Fruit fly (Drosophila melanogaster): ENCODE data around the gene PLCXD.

Gene PLCXD

DNA sequence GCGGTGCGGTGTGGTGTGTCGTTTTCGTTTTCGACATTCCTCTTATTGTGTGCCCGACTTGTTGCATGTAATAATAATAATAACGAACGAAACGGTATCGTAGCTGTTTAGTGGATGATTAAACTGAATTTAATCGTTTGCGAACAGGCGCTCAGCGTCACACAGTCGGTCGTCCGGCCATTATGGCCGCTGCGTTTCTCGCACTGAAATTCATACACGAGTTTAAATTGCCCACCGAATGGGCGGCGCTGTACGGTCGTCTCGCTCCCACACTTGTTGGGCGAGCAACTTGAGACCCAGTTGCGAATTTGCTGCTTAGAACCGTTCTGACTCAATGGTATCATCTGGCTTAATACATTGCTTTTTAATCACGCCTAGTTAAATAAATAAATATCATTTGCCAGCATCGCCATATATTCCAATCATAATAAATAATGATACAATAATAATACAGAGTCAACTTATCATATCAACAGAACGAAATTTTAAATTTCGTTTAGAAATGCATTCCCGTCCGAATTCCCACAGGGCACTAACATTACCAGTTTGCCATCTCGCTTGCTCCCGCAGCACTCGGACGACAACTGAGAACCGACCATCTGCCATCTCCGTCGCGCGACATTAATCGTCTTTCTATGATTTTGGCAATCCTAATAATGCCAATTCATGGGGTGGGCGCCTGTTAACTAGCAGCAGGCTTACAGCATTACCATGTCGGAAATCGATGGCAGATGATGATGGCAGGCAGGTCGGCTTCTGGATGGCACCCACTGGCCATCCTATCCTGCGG, 38.1 kb upstream of the PLCXD start (continued):
- peak; percentile 46 to 78 for TF ChIP-seq dl (GFP tag; optimal IDR thresholded peaks at IDR 0.05; ENCODE audit: insufficient read depth in 1 of 2, partially characterized antibody in 2 of 2)

DNA sequence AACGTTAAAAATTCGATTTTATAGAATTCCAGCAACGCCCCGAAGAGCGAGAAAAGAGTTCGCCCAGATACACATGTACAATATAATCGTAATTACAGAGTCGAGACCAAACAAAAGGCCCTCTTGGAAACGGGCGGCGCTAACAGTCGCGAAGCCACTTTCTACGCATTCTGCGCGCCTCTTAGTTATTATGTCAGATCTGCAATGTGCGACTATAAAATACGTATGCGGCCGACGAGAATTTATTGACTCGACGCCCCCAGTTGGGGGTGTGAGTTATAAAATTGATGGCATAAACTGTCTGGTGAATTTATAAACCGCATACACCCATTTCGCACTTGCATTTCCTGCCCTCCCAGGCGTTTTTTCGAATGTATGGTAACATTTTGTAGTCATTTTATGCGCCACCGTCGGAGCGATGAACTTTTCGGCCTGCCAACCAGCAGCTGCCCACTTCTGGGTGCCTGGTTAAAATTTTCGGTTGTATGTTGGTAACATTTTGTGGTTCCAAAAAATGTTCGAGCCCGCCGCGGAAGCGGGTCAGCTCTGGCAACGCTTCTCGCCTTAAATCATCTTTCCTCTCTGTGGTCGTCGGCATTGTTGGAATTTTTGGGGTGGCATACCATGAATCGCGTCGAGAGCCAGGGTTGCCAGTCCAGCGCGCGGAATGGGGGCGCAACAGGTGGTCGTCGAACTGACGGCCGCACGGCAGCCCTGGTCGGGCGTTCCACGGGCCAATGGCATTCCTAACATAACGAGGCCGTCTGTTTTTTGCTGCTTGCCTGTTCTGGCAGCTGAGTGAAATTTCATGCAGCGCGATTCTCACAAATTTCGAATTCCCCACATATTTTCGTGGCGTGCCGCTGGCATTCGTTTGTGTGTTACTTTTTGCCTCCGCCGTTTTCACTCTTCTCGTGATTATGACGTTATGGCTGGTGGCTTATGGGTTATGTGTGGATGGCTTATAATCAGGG, 37.2 kb upstream of the PLCXD start:
- no peak for TF ChIP-seq Myc (optimal IDR thresholded peaks at IDR 0.05)
- peak; percentile 66 to 88 for TF ChIP-seq foxo (GFP tag; optimal IDR thresholded peaks at IDR 0.05)
- TF ChIP-seq GATAd (GFP tag; optimal IDR thresholded peaks at IDR 0.05): no peak
- TF ChIP-seq fru (GFP tag; optimal IDR thresholded peaks at IDR 0.05): peak; percentile 91
- TF ChIP-seq N (GFP tag; optimal IDR thresholded peaks at IDR 0.05): no peak
- TF ChIP-seq Hr83 (GFP tag; optimal IDR thresholded peaks at IDR 0.05; ENCODE audit: poor library complexity, severe bottlenecking): peak; percentile 98
- TF ChIP-seq pan (optimal IDR thresholded peaks at IDR 0.05): no peak
- TF ChIP-seq psq (GFP tag; optimal IDR thresholded peaks at IDR 0.05): peak; percentile 65
- peak; percentile 74 for TF ChIP-seq OdsH (GFP tag; optimal IDR thresholded peaks at IDR 0.05)
- TF ChIP-seq CrebA (GFP tag; optimal IDR thresholded peaks at IDR 0.05; ENCODE audit: borderline replicate concordance): no peak
- peak; percentile 87 for TF ChIP-seq br (GFP tag; optimal IDR thresholded peaks at IDR 0.05)
- no peak for TF ChIP-seq Rel (GFP tag; optimal IDR thresholded peaks at IDR 0.05)
- TF ChIP-seq Rel (tag; optimal IDR thresholded peaks at IDR 0.05): peak; percentile 94
- peak; percentile 60 for TF ChIP-seq CG32264 (GFP tag; optimal IDR thresholded peaks at IDR 0.05)
- no peak for TF ChIP-seq Hr78 (GFP tag; optimal IDR thresholded peaks at IDR 0.05)
- no peak for TF ChIP-seq Vsx2 (GFP tag; optimal IDR thresholded peaks at IDR 0.05; ENCODE audit: partially characterized antibody)
- peak; percentile 91 for TF ChIP-seq woc (GFP tag; optimal IDR thresholded peaks at IDR 0.05)
- no peak for TF ChIP-seq dsf (GFP tag; optimal IDR thresholded peaks at IDR 0.05; ENCODE audit: borderline replicate concordance)
- peak; percentile 82 for TF ChIP-seq HLH106 (tag; optimal IDR thresholded peaks at IDR 0.05)
- TF ChIP-seq dmrt93B (GFP tag; optimal IDR thresholded peaks at IDR 0.05): peak; percentile 51
- no peak for TF ChIP-seq brk (GFP tag; optimal IDR thresholded peaks at IDR 0.05)
- peak; percentile 76 for TF ChIP-seq ey (GFP tag; optimal IDR thresholded peaks at IDR 0.05)
- no peak for TF ChIP-seq Abd-B (GFP tag; optimal IDR thresholded peaks at IDR 0.05)
- TF ChIP-seq rgr (GFP tag; optimal IDR thresholded peaks at IDR 0.05): peak; percentile 66
- TF ChIP-seq Sp1 (GFP tag; optimal IDR thresholded peaks at IDR 0.05): peak; percentile 68
- TF ChIP-seq Jra (GFP tag; optimal IDR thresholded peaks at IDR 0.05): peak; percentile 61
- peak; percentile 96 for TF ChIP-seq h (GFP tag; optimal IDR thresholded peaks at IDR 0.05)
- TF ChIP-seq dl (GFP tag; optimal IDR thresholded peaks at IDR 0.05; ENCODE audit: insufficient read depth in 1 of 2, partially characterized antibody in 2 of 2): peak; percentile 69 to 78
- TF ChIP-seq sv (GFP tag; optimal IDR thresholded peaks at IDR 0.05): peak; percentile 59
- peak; percentile 57 for TF ChIP-seq CG9705 (GFP tag; optimal IDR thresholded peaks at IDR 0.05)
- TF ChIP-seq sage (GFP tag; optimal IDR thresholded peaks at IDR 0.05): no peak
- no peak for TF ChIP-seq tai (GFP tag; optimal IDR thresholded peaks at IDR 0.05)
- TF ChIP-seq Hnf4 (GFP tag; optimal IDR thresholded peaks at IDR 0.05): peak; percentile 73
- no peak for TF ChIP-seq Dfd (GFP tag; optimal IDR thresholded peaks at IDR 0.05)
- no peak for TF ChIP-seq lola (GFP tag; optimal IDR thresholded peaks at IDR 0.05)

dm6 chr2L:12013243-12013642, 36.0 kb upstream of the PLCXD start:
- no peak for TF ChIP-seq pan (optimal IDR thresholded peaks at IDR 0.05)
- TF ChIP-seq ey (GFP tag; optimal IDR thresholded peaks at IDR 0.05): peak; percentile 48
- TF ChIP-seq HLH106 (tag; optimal IDR thresholded peaks at IDR 0.05): peak; percentile 28
- no peak for TF ChIP-seq jim (GFP tag; optimal IDR thresholded peaks at IDR 0.05)
- peak; percentile 40 for TF ChIP-seq rgr (GFP tag; optimal IDR thresholded peaks at IDR 0.05)
- peak; percentile 5 for TF ChIP-seq sage (GFP tag; optimal IDR thresholded peaks at IDR 0.05)
- no peak for TF ChIP-seq Dfd (GFP tag; optimal IDR thresholded peaks at IDR 0.05)
- TF ChIP-seq Abd-B (GFP tag; optimal IDR thresholded peaks at IDR 0.05): no peak
- TF ChIP-seq Hr83 (GFP tag; optimal IDR thresholded peaks at IDR 0.05; ENCODE audit: poor library complexity, severe bottlenecking): peak; percentile 55
- no peak for TF ChIP-seq GATAd (GFP tag; optimal IDR thresholded peaks at IDR 0.05)
- no peak for TF ChIP-seq CG32264 (GFP tag; optimal IDR thresholded peaks at IDR 0.05)
- no peak for TF ChIP-seq tai (GFP tag; optimal IDR thresholded peaks at IDR 0.05)
- peak; percentile 43 for TF ChIP-seq h (GFP tag; optimal IDR thresholded peaks at IDR 0.05)
- TF ChIP-seq dmrt93B (GFP tag; optimal IDR thresholded peaks at IDR 0.05): no peak
- no peak for TF ChIP-seq Rel (GFP tag; optimal IDR thresholded peaks at IDR 0.05)
- no peak for TF ChIP-seq Rel (tag; optimal IDR thresholded peaks at IDR 0.05)
- TF ChIP-seq fru (GFP tag; optimal IDR thresholded peaks at IDR 0.05): peak; percentile 46
- TF ChIP-seq br (GFP tag; optimal IDR thresholded peaks at IDR 0.05): no peak
- peak; percentile 32 for TF ChIP-seq CG9705 (GFP tag; optimal IDR thresholded peaks at IDR 0.05)
- TF ChIP-seq Hnf4 (GFP tag; optimal IDR thresholded peaks at IDR 0.05): peak; percentile 26

Data from whole organism, wandering third instar larva.